Fruit fly (Drosophila melanogaster) whole organism, adult: ENCODE results near the gene CG6933.

Source experiments
- CG11617 ChIP-seq: fragments of 200-800 bp; sonication (Bioruptor generic); optimal IDR thresholded peaks from 2 replicates; lab custom pipeline; 2017; ENCODE audit warnings: mild to moderate bottlenecking, missing biosample characterization, missing genetic modification reagents, missing genetic modification characterization
- CG12768 ChIP-seq: fragments of 200-800 bp; sonication (Bioruptor generic); optimal IDR thresholded peaks from 2 replicates; lab custom pipeline; 2017; ENCODE audit warnings: missing biosample characterization, missing genetic modification characterization, mild to moderate bottlenecking, moderate library complexity, missing genetic modification reagents
- CG14711 ChIP-seq: fragments of 200-800 bp; sonication (Bioruptor generic); optimal IDR thresholded peaks from 2 replicates; lab custom pipeline; 2018; ENCODE audit warnings: missing biosample characterization, mild to moderate bottlenecking, missing genetic modification characterization, moderate library complexity
- CG1620 ChIP-seq: fragments of 200-800 bp; sonication (Bioruptor generic); optimal IDR thresholded peaks from 2 replicates; lab custom pipeline; 2016; ENCODE audit warnings: missing biosample characterization, missing genetic modification characterization
- CG33017 ChIP-seq: fragments of 200-800 bp; sonication (Bioruptor generic); optimal IDR thresholded peaks from 2 replicates; lab custom pipeline; 2018; ENCODE audit warnings: missing biosample characterization, mild to moderate bottlenecking, missing genetic modification characterization, moderate library complexity
- CG5204 ChIP-seq: fragments of 200-800 bp; sonication (Bioruptor generic); optimal IDR thresholded peaks from 2 replicates; lab custom pipeline; 2016; ENCODE audit warnings: missing biosample characterization, missing genetic modification characterization
- CG7045 ChIP-seq: fragments of 200-800 bp; sonication (Bioruptor generic); optimal IDR thresholded peaks from 2 replicates; lab custom pipeline; 2017; ENCODE audit warnings: missing biosample characterization, mild to moderate bottlenecking, missing genetic modification characterization
- CG7101 ChIP-seq: fragments of 200-800 bp; sonication (Bioruptor generic); optimal IDR thresholded peaks from 2 replicates; lab custom pipeline; 2018; ENCODE audit warnings: missing biosample characterization, mild to moderate bottlenecking, missing genetic modification characterization, moderate library complexity
- Clk ChIP-seq: fragments of 200-800 bp; sonication (Bioruptor generic); optimal IDR thresholded peaks from 2 replicates; lab custom pipeline; 2017; ENCODE audit warnings: missing biosample characterization, missing genetic modification characterization
- Crg-1 ChIP-seq: fragments of 200-800 bp; sonication (Bioruptor generic); optimal IDR thresholded peaks from 2 replicates; lab custom pipeline; 2016; ENCODE audit warnings: missing biosample characterization, missing genetic modification characterization
- Hr96 ChIP-seq: fragments of 200-800 bp; sonication (Bioruptor generic); optimal IDR thresholded peaks from 2 replicates; lab custom pipeline; 2016; ENCODE audit warnings: missing biosample characterization, missing genetic modification characterization
- Mnt ChIP-seq: fragments of 200-800 bp; sonication (Bioruptor generic); optimal IDR thresholded peaks from 2 replicates; lab custom pipeline; 2016; ENCODE audit warnings: missing biosample characterization, mild to moderate bottlenecking, missing genetic modification characterization
- bab1 ChIP-seq: fragments of 200-800 bp; sonication (Bioruptor generic); optimal IDR thresholded peaks from 3 replicates; lab custom pipeline; 2019; ENCODE audit warnings: missing biosample characterization, mild to moderate bottlenecking, missing genetic modification characterization, moderate library complexity
- cic ChIP-seq: fragments of 200-800 bp; sonication (Bioruptor generic); optimal IDR thresholded peaks from 2 replicates; lab custom pipeline; 2017; ENCODE audit warnings: missing biosample characterization, mild to moderate bottlenecking, missing genetic modification characterization, moderate library complexity
- cnc ChIP-seq, 2 experiments: fragments of >200 bp; optimal IDR thresholded peaks; 2 replicates each; lab custom pipeline; 2017
- kay ChIP-seq: fragments of 200-800 bp; sonication (Bioruptor generic); peaks from one replicate; lab custom pipeline; 2016; ENCODE audit warnings: missing biosample characterization, missing genetic modification characterization, borderline replicate concordance
- ovo ChIP-seq: fragments of 200-800 bp; sonication (Bioruptor generic); optimal IDR thresholded peaks from 2 replicates; lab custom pipeline; 2016; ENCODE audit warnings: missing biosample characterization, missing genetic modification characterization
- pad ChIP-seq: fragments of 200-800 bp; sonication (Bioruptor generic); optimal IDR thresholded peaks from 3 replicates; lab custom pipeline; 2017; ENCODE audit warnings: missing biosample characterization, missing genetic modification characterization, mild to moderate bottlenecking, moderate library complexity, missing genetic modification reagents
- tj ChIP-seq: fragments of 200-800 bp; sonication (Bioruptor generic); optimal IDR thresholded peaks from 3 replicates; lab custom pipeline; 2017; ENCODE audit warnings: missing biosample characterization, mild to moderate bottlenecking, missing genetic modification characterization, moderate library complexity
- toe ChIP-seq: fragments of 200-800 bp; sonication (Bioruptor generic); optimal IDR thresholded peaks from 2 replicates; lab custom pipeline; 2016; ENCODE audit warnings: missing biosample characterization, missing genetic modification characterization

Gene CG6933

DNA sequence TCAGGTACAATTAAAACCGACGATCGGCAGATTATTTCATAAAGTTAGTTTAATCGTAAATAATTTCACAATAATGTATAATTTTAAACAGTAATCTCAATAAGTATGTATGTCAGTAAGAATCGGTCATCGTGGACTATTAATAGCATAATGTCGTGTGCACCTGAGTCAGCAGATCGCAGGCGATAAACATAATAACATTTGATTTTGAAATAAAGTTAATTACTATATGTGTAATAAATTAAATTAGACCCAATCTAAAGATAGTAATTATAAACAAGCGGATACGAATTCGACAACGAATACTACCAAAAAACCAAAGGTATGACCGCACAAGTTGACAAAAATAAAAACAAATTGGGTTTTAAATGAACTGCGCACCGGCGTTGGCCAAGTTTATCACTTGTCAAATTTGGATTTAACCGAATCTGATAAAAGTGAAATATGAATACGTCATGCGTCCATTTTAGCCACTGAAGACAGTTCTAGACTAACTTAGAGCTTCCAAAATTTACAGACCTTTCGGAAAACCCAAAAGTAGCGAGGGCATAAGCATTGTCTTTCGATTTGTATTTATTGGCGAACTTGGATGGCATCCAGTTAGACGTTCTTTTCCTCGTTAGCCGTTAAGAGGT is 13.2 kb downstream of the CG6933 start, which contains the start of gene CG6996:
CG6996 (plus strand) TSS at position 585 of the 635 bp plus-strand sequence.
- TF ChIP-seq kay (GFP tag; lab: Kevin White, UChicago) (peak; percentile 57), cic (GFP tag; lab: Kevin White, UChicago) (no peak)

DNA sequence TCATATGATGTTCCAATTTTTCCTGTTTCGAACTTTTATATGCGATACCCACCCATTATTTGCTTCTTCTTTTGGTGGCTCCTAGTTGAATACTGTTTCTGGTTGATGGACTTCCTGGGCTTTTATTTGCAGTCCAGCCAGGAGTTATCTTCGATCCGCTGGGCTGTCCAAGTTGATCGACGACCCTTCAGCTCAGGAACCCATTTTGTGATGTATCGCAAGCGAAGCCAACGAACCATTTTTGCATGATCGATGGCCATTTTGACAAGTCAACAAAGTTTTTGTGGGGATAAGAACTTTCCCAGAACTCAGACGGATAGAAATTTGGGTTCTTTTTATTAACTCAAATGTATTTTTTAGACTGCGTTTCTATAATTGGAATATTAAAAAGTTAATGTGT is 14.3 kb downstream of the CG6933 start, which contains the start of gene CG7290:
CG7290 (minus strand) TSS at position 101 of the 400 bp plus-strand sequence.
- TF ChIP-seq toe: no peak
- TF ChIP-seq bab1 (GFP tag; lab: Kevin White, UChicago): no peak
- TF ChIP-seq CG11617: no peak
- TF ChIP-seq ovo (GFP tag; lab: Kevin White, UChicago): no peak
- TF ChIP-seq Clk (GFP tag; lab: Kevin White, UChicago): no peak
- no peak for TF ChIP-seq CG7045 (GFP tag; lab: Kevin White, UChicago)
- TF ChIP-seq kay (GFP tag; lab: Kevin White, UChicago): no peak
- TF ChIP-seq CG7101: no peak
- TF ChIP-seq CG33017 (tag; lab: Kevin White, UChicago): no peak
- no peak for TF ChIP-seq Crg-1 (GFP tag; lab: Kevin White, UChicago)
- TF ChIP-seq CG14711 (tag; lab: Kevin White, UChicago): no peak

DNA sequence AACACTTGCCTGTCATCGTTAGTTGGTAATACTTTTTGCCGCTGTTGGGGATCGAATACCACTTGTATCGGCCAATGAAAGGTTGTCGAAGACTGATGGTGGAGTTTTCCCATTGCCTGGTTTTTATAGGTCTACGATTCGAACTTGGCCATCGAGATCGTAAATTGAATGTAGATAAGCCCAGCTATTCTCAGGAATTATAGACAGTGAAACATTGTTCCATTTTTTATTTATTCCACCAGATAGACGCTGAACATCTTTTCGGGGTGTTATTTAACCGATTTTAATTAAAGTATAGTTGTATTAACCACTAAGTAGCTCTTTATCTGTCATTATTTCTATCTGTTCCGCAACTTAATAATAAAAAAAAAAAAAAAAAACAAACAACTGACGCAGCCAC is 16.6 kb downstream of the CG6933 start, which contains the start of gene CG7298:
CG7298 (minus strand) TSS at position 101 of the 400 bp plus-strand sequence.
- TF ChIP-seq CG12768 (no peak), cic (GFP tag; lab: Kevin White, UChicago) (no peak), bab1 (GFP tag; lab: Kevin White, UChicago) (no peak), ovo (GFP tag; lab: Kevin White, UChicago) (no peak), CG7045 (GFP tag; lab: Kevin White, UChicago) (no peak), CG11617 (no peak), CG33017 (tag; lab: Kevin White, UChicago) (no peak), CG1620 (no peak), CG5204 (GFP tag; lab: Kevin White, UChicago) (no peak), Crg-1 (GFP tag; lab: Kevin White, UChicago) (no peak), Clk (GFP tag; lab: Kevin White, UChicago) (no peak), CG7101 (no peak), pad (GFP tag; lab: Kevin White, UChicago) (no peak), Mnt (GFP tag; lab: Kevin White, UChicago) (no peak), CG14711 (tag; lab: Kevin White, UChicago) (no peak), cnc (optimal IDR thresholded peaks at IDR 0.05; lab: Kevin White, UChicago) (no peak), tj (GFP tag; lab: Kevin White, UChicago) (no peak), Hr96 (GFP tag; lab: Kevin White, UChicago) (no peak), kay (GFP tag; lab: Kevin White, UChicago) (no peak), toe (no peak)

DNA sequence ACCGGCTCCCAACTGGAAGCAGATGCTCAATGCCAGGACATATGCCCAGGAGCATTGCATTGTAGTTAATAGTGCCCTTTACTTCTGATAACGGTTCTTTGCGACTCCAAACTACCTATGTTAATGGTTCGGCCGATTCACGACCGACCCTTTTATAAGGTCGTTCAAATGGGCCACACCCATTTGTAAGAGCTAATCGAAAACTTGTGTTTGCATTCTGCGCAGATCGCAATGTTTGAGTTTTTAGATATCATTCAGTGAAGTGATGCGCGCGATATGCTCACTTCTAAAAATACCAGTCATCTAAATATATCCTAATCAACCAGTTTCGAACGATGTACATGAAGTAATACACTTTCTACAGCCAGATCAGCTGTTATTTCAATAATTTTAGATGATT is 18.7 kb downstream of the CG6933 start, which contains the start of gene obst-F:
obst-F (minus strand) TSS at position 101 of the 400 bp plus-strand sequence.
- TF ChIP-seq CG14711 (tag; lab: Kevin White, UChicago): no peak
- TF ChIP-seq CG7101: no peak
- no peak for TF ChIP-seq pad (GFP tag; lab: Kevin White, UChicago)

DNA sequence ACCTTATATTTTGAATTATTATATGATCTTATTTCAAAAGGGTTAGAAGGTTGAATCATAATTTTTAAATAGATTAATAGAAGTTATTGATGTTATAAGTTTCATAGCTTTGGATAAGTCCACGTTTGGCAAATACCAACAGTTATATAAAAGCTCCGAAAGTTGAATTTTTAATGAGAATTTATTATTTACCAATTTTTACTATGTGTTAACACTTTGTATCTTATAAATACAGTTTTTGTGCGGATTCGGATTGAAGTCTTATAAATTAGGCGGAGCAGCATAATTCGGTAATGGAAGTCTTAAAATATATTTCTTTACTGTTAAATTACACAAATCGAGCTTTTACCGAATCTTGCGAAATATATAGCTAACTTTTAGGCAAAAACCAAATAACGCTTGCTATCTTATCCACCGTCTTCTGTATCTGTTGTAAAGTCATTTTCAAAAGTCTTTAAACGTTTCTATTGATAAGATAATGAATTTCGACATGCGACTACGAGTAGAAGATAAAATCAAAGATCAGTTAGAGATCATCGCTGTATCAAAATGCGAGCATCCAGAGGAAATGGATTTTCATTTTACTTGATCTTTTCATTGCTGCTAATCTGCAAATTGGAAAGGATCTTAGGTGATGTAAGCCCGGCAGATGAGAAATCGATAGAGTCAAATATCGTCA is 20.5 kb downstream of the CG6933 start, which contains the start of gene CG42833:
CG42833 (plus strand) TSS at position 525 of the 679 bp plus-strand sequence.
- no peak for TF ChIP-seq CG5204 (GFP tag; lab: Kevin White, UChicago)
- peak; percentile 93 for TF ChIP-seq kay (GFP tag; lab: Kevin White, UChicago)

DNA sequence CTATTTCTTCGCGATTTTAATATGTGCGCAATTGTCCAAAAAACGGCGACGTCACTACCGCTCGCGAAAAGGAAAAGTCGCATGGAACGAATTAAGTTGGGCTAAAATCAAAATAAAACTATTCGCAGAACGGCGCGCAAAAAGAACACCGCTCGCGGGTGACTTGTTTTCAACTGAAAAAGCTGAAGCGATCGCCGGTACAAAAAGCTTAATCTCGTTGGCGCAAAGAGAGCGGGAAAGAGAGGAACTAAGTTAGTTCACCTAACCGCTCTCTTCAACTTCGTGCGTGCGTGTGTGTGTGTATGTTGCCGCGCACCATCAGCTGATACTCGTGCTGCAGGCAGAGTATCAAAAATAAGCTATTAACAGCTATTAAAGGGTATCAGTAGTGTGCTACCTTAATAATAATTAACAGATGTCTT is 22.1 kb downstream of the CG6933 start, which contains the start of gene CG42674:
CG42674 (minus strand) TSS at position 180 of the 422 bp plus-strand sequence.
- TF ChIP-seq ovo (GFP tag; lab: Kevin White, UChicago) (no peak), Clk (GFP tag; lab: Kevin White, UChicago) (no peak), Mnt (GFP tag; lab: Kevin White, UChicago) (peak; percentile 78), tj (GFP tag; lab: Kevin White, UChicago) (peak; percentile 43), pad (GFP tag; lab: Kevin White, UChicago) (no peak), CG33017 (tag; lab: Kevin White, UChicago) (peak; percentile 53), Crg-1 (GFP tag; lab: Kevin White, UChicago) (no peak), bab1 (GFP tag; lab: Kevin White, UChicago) (peak; percentile 71), CG7045 (GFP tag; lab: Kevin White, UChicago) (no peak), toe (no peak), Hr96 (GFP tag; lab: Kevin White, UChicago) (no peak), cic (GFP tag; lab: Kevin White, UChicago) (peak; percentile 68), CG1620 (no peak), CG5204 (GFP tag; lab: Kevin White, UChicago) (no peak), kay (GFP tag; lab: Kevin White, UChicago) (peak; percentile 62), CG11617 (peak; percentile 19), CG12768 (peak; percentile 7), CG7101 (no peak), CG14711 (tag; lab: Kevin White, UChicago) (peak; percentile 10), cnc (optimal IDR thresholded peaks at IDR 0.05; lab: Kevin White, UChicago) (no peak)
